Fruit fly (Drosophila melanogaster): ENCODE measurements around the gene CG13082.

CG13082 gene

DNA sequence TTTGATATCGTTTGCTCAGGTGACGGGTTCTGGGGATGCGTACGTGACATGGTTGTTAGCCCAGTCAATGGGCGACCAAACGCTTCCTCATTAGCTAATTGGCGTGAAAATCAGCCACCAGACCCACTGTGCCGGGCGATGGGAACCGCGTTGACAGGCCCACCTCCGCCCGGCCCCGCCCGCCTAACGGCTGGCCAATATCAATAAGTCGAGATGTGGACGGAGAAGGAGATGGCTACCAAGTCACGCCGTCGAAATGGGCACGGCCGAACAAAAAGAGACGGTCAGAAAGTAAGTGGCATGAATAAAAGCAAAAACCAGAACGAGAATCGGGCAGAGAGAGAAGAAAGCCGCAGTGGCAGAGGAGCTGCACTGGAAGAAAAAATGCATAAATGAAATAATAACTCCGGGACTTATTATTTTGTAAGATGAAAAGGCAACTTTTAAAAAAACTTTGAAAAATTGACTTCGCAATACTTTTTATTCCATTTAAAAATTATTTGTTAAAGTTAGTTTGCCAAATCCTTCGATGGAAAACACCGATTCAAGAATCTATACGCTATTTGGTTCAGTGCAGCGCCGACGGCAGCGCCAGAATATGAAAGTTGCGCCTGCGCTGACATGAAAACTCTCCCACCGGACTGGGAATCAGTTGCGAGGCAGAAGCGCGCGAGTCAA lies at the start of gene CG13082:
TSS of gene CG13082 (plus strand) at position 647 of the 678 bp plus-strand sequence.
- no peak for TF ChIP-seq gsb (GFP tag; IDR thresholded peaks at IDR 0.05)
- peak; percentile 54 for TF ChIP-seq dmrt99B (tag; optimal IDR thresholded peaks at IDR 0.05)
- TF ChIP-seq CG11247 (GFP tag; IDR thresholded peaks at IDR 0.05): no peak
- TF ChIP-seq croc (GFP tag; conservative IDR thresholded peaks at IDR 0.05): peak; percentile 50
- no peak for TF ChIP-seq Dek (tag; optimal IDR thresholded peaks at IDR 0.05)
- no peak for TF ChIP-seq YL-1 (GFP tag; optimal IDR thresholded peaks at IDR 0.05)
- TF ChIP-seq CG13287 (GFP tag; IDR thresholded peaks at IDR 0.05; ENCODE audit: partially characterized antibody): no peak
- no peak for TF ChIP-seq CG33213 (GFP tag; optimal IDR thresholded peaks at IDR 0.05)
- peak; percentile 16 for TF ChIP-seq Antp (GFP tag; optimal IDR thresholded peaks at IDR 0.05)
- peak; percentile 76 for TF ChIP-seq CG6254 (GFP tag; optimal IDR thresholded peaks at IDR 0.05)
- no peak for TF ChIP-seq Ravus (GFP tag; IDR thresholded peaks at IDR 0.05)
- TF ChIP-seq ssp (GFP tag; IDR thresholded peaks at IDR 0.05): 0 out of 2 replicates have a peak, but pooled peaks have one; percentile 26
- peak; percentile 14 for TF ChIP-seq CG10462 (GFP tag; optimal IDR thresholded peaks at IDR 0.05)
- TF ChIP-seq CG16863 (GFP tag; optimal IDR thresholded peaks at IDR 0.05): peak; percentile 54
- TF ChIP-seq btn (GFP tag; optimal IDR thresholded peaks at IDR 0.05): peak; percentile 42
- TF ChIP-seq CG12236 (GFP tag; optimal IDR thresholded peaks at IDR 0.05): no peak
- TF ChIP-seq CG14014 (GFP tag; IDR thresholded peaks at IDR 0.05): no peak
- TF ChIP-seq CG1233 (GFP tag; optimal IDR thresholded peaks at IDR 0.05): peak; percentile 25
- TF ChIP-seq CG31441 (GFP tag; IDR thresholded peaks at IDR 0.05): peak; percentile 63
- no peak for TF ChIP-seq jing (GFP tag; optimal IDR thresholded peaks at IDR 0.05)
- no peak for TF ChIP-seq CG14860 (GFP tag; IDR thresholded peaks at IDR 0.05; ENCODE audit: partially characterized antibody)
- TF ChIP-seq wdn (GFP tag; IDR thresholded peaks at IDR 0.05): no peak
- no peak for TF ChIP-seq gt (GFP tag; IDR thresholded peaks at IDR 0.05)
- peak; percentile 74 for TF ChIP-seq phol (tag; optimal IDR thresholded peaks at IDR 0.05)
- peak; percentile 39 for TF ChIP-seq Asciz (GFP tag; optimal IDR thresholded peaks at IDR 0.05)
- TF ChIP-seq gce (GFP tag; IDR thresholded peaks at IDR 0.05): no peak
- no peak for TF ChIP-seq pb (GFP tag; optimal IDR thresholded peaks at IDR 0.05)
- TF ChIP-seq Chrac-16 (GFP tag; optimal IDR thresholded peaks at IDR 0.05): peak; percentile 28
- no peak for TF ChIP-seq chm (GFP tag; IDR thresholded peaks at IDR 0.05)
- no peak for TF ChIP-seq zfh2 (GFP tag; optimal IDR thresholded peaks at IDR 0.05)
- TF ChIP-seq CG15479 (GFP tag; optimal IDR thresholded peaks at IDR 0.05): no peak
- peak; percentile 79 for TF ChIP-seq CG14710 (tag; optimal IDR thresholded peaks at IDR 0.05)
- peak; percentile 47 for TF ChIP-seq PHDP (tag; optimal IDR thresholded peaks at IDR 0.05)
- no peak for TF ChIP-seq Bteb2 (GFP tag; optimal IDR thresholded peaks at IDR 0.05)
- TF ChIP-seq Hr78 (GFP tag; optimal IDR thresholded peaks at IDR 0.05): no peak
- TF ChIP-seq nerfin-2 (GFP tag; IDR thresholded peaks at IDR 0.05; ENCODE audit: partially characterized antibody): no peak
- TF ChIP-seq CG11085 (GFP tag; IDR thresholded peaks at IDR 0.05): no peak
- TF ChIP-seq tup (GFP tag; optimal IDR thresholded peaks at IDR 0.05): peak; percentile 10
- no peak for TF ChIP-seq GATAe (GFP tag; conservative IDR thresholded peaks at IDR 0.05)
- TF ChIP-seq nau (GFP tag; optimal IDR thresholded peaks at IDR 0.05): no peak
- no peak for TF ChIP-seq yki (optimal IDR thresholded peaks at IDR 0.05)
- peak; percentile 23 for TF ChIP-seq CG15696 (tag; optimal IDR thresholded peaks at IDR 0.05)
- peak; percentile 55 for TF ChIP-seq Drgx (GFP tag; IDR thresholded peaks at IDR 0.05)
- no peak for TF ChIP-seq crp (GFP tag; optimal IDR thresholded peaks at IDR 0.05)
- peak; percentile 50 for TF ChIP-seq Oli (tag; optimal IDR thresholded peaks at IDR 0.05)
- TF ChIP-seq CG6813 (GFP tag; optimal IDR thresholded peaks at IDR 0.05): peak; percentile 3
- TF ChIP-seq prd (optimal IDR thresholded peaks at IDR 0.05): no peak
- peak; percentile 64; the same call in 2 of the 3 replicates for TF ChIP-seq prd (GFP tag; IDR thresholded peaks at IDR 0.05)
- peak; percentile 77 for TF ChIP-seq CG15601 (tag; optimal IDR thresholded peaks at IDR 0.05)
- peak; percentile 13 for TF ChIP-seq CG9817 (tag; optimal IDR thresholded peaks at IDR 0.05)
